Fruit fly (Drosophila melanogaster) whole organism, wandering third instar larva: ENCODE results near the gene pxb.
A peak's percentile ranks its signal among the peaks of the same experiment; 100 is the strongest.

Experiments
- CG32264 ChIP-seq: fragments of 200-800 bp; sonication (Bioruptor generic); optimal IDR thresholded peaks from 2 replicates; lab custom pipeline; 2016; ENCODE audit warnings: missing biosample characterization, missing genetic modification characterization
- CG9705 ChIP-seq: fragments of 200-800 bp; sonication (Bioruptor generic); optimal IDR thresholded peaks from 2 replicates; lab custom pipeline; 2018; ENCODE audit warnings: missing biosample characterization, mild to moderate bottlenecking, missing genetic modification characterization
- CrebA ChIP-seq: fragments of 200-800 bp; sonication (Bioruptor generic); optimal IDR thresholded peaks from 2 replicates; lab custom pipeline; 2016; ENCODE audit warnings: missing biosample characterization, mild to moderate bottlenecking, missing genetic modification characterization, borderline replicate concordance
- Dfd ChIP-seq: fragments of >200 bp; optimal IDR thresholded peaks from 2 replicates; lab custom pipeline; 2017; ENCODE audit warnings: missing biosample characterization, missing genetic modification characterization
- Dif ChIP-seq: fragments of 200-275, 200-300 bp; sonication (Bioruptor generic); optimal IDR thresholded peaks from 2 replicates; lab custom pipeline; 2018; ENCODE audit warnings: missing biosample characterization, missing genetic modification characterization; ENCODE audit not compliant: partially characterized antibody
- HLH106 ChIP-seq: fragments of 200-800 bp; optimal IDR thresholded peaks from 3 replicates; lab custom pipeline; 2019; ENCODE audit warnings: missing biosample characterization, mild to moderate bottlenecking, missing genetic modification characterization, moderate library complexity
- Hr83 ChIP-seq: fragments of 200-300 bp; sonication (Bioruptor generic); optimal IDR thresholded peaks from 2 replicates; lab custom pipeline; 2016; ENCODE audit warnings: missing biosample characterization, mild to moderate bottlenecking, missing genetic modification characterization, moderate library complexity; ENCODE audit not compliant: poor library complexity, severe bottlenecking
- Jra ChIP-seq: sonication (Bioruptor generic); optimal IDR thresholded peaks from 2 replicates; lab custom pipeline; 2016; ENCODE audit warnings: missing biosample characterization, missing genetic modification characterization
- Myc ChIP-seq: fragments of >200 bp; optimal IDR thresholded peaks from 2 replicates; lab custom pipeline; 2017
- N ChIP-seq: fragments of >200 bp; optimal IDR thresholded peaks from 2 replicates; lab custom pipeline; 2018; ENCODE audit warnings: missing biosample characterization, missing external identifiers, missing genetic modification characterization
- OdsH ChIP-seq: fragments of 200-800 bp; sonication (Bioruptor generic); optimal IDR thresholded peaks from 2 replicates; lab custom pipeline; 2016; ENCODE audit warnings: missing biosample characterization, mild to moderate bottlenecking, missing genetic modification characterization
- Rel ChIP-seq, 2 experiments: fragments of 200-800 bp; sonication (Bioruptor generic) in 1 of 2; optimal IDR thresholded peaks; 2 replicates in 1 of 2; 3 replicates in 1 of 2; lab custom pipeline; 2016 to 2019; ENCODE audit warnings: mild to moderate bottlenecking in 2 of 2, missing biosample characterization in 2 of 2, missing genetic modification characterization in 2 of 2, moderate library complexity in 1 of 2
- Sp1 ChIP-seq: fragments of 200-800 bp; sonication (Bioruptor generic); optimal IDR thresholded peaks from 3 replicates; lab custom pipeline; 2019; ENCODE audit warnings: missing biosample characterization, mild to moderate bottlenecking, missing genetic modification characterization, moderate library complexity
- Vsx2 ChIP-seq: fragments of 200-300, 225-300 bp; sonication (Bioruptor generic); optimal IDR thresholded peaks from 2 replicates; lab custom pipeline; 2018; ENCODE audit warnings: missing biosample characterization, missing genetic modification characterization; ENCODE audit not compliant: partially characterized antibody
- br ChIP-seq: fragments of 200-800 bp; sonication (Bioruptor generic); optimal IDR thresholded peaks from 2 replicates; lab custom pipeline; 2016; ENCODE audit warnings: missing biosample characterization, missing genetic modification characterization
- brk ChIP-seq: fragments of 200-800 bp; sonication (Bioruptor generic); optimal IDR thresholded peaks from 2 replicates; lab custom pipeline; 2016; ENCODE audit warnings: missing biosample characterization, mild to moderate bottlenecking, missing genetic modification characterization
- dl ChIP-seq, 2 experiments: fragments of 175-275, 200-275 bp in 1 of 2; fragments of 200-275 bp in 1 of 2; sonication (Bioruptor generic); optimal IDR thresholded peaks; lab custom pipeline; 2018; ENCODE audit warnings: mild to moderate bottlenecking in 2 of 2, missing biosample characterization in 2 of 2, missing genetic modification characterization in 2 of 2, moderate library complexity in 2 of 2; ENCODE audit not compliant: partially characterized antibody in 2 of 2, insufficient read depth in 1 of 2
- dmrt93B ChIP-seq: fragments of 200-800 bp; sonication (Bioruptor generic); optimal IDR thresholded peaks from 2 replicates; lab custom pipeline; 2018; ENCODE audit warnings: missing biosample characterization, mild to moderate bottlenecking, missing genetic modification characterization
- dsf ChIP-seq: sonication (Bioruptor generic); optimal IDR thresholded peaks from 2 replicates; lab custom pipeline; 2016; ENCODE audit warnings: missing biosample characterization, missing genetic modification characterization, borderline replicate concordance
- ey ChIP-seq: fragments of 200-800 bp; sonication (Bioruptor generic); optimal IDR thresholded peaks from 2 replicates; lab custom pipeline; 2016; ENCODE audit warnings: missing biosample characterization, missing genetic modification characterization
- foxo ChIP-seq, 2 experiments: fragments of 200-800 bp; sonication (Bioruptor generic); optimal IDR thresholded peaks; 2 replicates in 1 of 2; 3 replicates in 1 of 2; lab custom pipeline; 2016 to 2017; ENCODE audit warnings: missing biosample characterization in 2 of 2, missing genetic modification characterization in 2 of 2
- fru ChIP-seq: fragments of 200-800 bp; sonication (Bioruptor generic); optimal IDR thresholded peaks from 3 replicates; lab custom pipeline; 2016; ENCODE audit warnings: missing biosample characterization, mild to moderate bottlenecking, missing genetic modification characterization
- h ChIP-seq: fragments of 200-800 bp; sonication (Bioruptor generic); optimal IDR thresholded peaks from 3 replicates; lab custom pipeline; 2016; ENCODE audit warnings: missing biosample characterization, mild to moderate bottlenecking, missing genetic modification characterization
- jim ChIP-seq: fragments of 175-275, 200-325 bp; sonication (Bioruptor generic); optimal IDR thresholded peaks from 2 replicates; lab custom pipeline; 2016; ENCODE audit warnings: missing biosample characterization, mild to moderate bottlenecking, missing genetic modification characterization
- lola ChIP-seq: fragments of >200 bp; optimal IDR thresholded peaks from 2 replicates; lab custom pipeline; 2017; ENCODE audit warnings: missing biosample characterization, missing genetic modification characterization
- pan ChIP-seq: fragments of >200 bp; optimal IDR thresholded peaks from 2 replicates; lab custom pipeline; 2017
- psq ChIP-seq: fragments of 200-800 bp; sonication (Bioruptor generic); optimal IDR thresholded peaks from 3 replicates; lab custom pipeline; 2017; ENCODE audit warnings: missing biosample characterization, mild to moderate bottlenecking, missing genetic modification characterization, moderate library complexity
- rgr ChIP-seq: fragments of 200-800 bp; sonication (Bioruptor generic); optimal IDR thresholded peaks from 3 replicates; lab custom pipeline; 2016; ENCODE audit warnings: missing biosample characterization, mild to moderate bottlenecking, missing genetic modification characterization
- sage ChIP-seq: fragments of 200-800 bp; sonication (Bioruptor generic); optimal IDR thresholded peaks from 2 replicates; lab custom pipeline; 2016; ENCODE audit warnings: missing biosample characterization, mild to moderate bottlenecking, missing genetic modification characterization
- sv ChIP-seq: fragments of 200-800 bp; sonication (Bioruptor generic); optimal IDR thresholded peaks from 3 replicates; lab custom pipeline; 2016; ENCODE audit warnings: missing biosample characterization, missing genetic modification characterization
- tai ChIP-seq: sonication (Bioruptor generic); optimal IDR thresholded peaks from 2 replicates; lab custom pipeline; 2016; ENCODE audit warnings: missing biosample characterization, missing genetic modification characterization
- usp ChIP-seq: fragments of >200 bp; optimal IDR thresholded peaks from 2 replicates; lab custom pipeline; 2017; ENCODE audit warnings: missing biosample characterization, missing genetic modification characterization

Gene pxb

DNA sequence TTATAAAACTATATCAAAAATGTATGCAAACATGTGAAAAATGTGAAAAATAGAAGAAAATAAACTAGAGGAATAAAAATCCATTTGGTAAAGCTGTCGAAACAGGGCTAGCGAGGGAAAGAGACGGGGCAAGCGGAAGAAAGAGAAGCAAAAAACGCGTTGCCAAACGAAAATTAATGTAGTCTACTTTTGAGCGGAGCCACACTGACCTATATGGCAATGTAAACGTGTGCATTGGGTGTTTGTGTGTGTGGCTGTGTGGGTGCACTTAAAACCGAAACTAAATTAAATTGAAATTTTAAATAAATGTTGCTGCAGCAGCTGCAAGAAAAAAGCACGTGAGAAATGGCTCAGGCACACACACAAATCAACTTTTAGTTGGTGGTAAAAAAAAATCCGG is 14.0 kb downstream of the pxb start:
- TF ChIP-seq fru, result no peak
- no peak for TF ChIP-seq CG32264 (GFP tag; lab: Kevin White, UChicago)
- no peak for TF ChIP-seq Dfd (GFP tag; lab: Kevin White, UChicago)

DNA sequence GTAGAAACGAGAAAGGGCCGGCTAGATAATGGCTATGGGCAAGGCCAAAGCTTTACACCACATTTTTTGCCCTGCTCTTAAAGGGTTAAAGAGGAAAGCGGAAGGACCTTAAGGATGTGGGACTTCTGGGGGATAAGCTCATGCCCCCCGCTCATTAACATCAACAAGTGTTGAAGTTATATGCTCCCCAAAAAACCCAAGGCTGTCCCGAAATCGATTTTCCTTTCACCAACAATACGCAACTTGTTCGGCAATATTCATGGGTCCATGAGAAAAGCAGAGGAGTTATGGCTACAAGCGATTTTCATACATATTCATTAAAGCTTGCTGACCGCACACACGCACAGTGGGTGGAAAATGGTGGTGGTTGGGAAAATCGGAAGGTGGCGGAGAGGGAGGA is 14.7 kb downstream of the pxb start:
- TF ChIP-seq psq (GFP tag; lab: Kevin White, UChicago) (no peak), ey (no peak), CrebA (no peak), Dif (GFP tag; lab: Kevin White, UChicago) (no peak)

DNA sequence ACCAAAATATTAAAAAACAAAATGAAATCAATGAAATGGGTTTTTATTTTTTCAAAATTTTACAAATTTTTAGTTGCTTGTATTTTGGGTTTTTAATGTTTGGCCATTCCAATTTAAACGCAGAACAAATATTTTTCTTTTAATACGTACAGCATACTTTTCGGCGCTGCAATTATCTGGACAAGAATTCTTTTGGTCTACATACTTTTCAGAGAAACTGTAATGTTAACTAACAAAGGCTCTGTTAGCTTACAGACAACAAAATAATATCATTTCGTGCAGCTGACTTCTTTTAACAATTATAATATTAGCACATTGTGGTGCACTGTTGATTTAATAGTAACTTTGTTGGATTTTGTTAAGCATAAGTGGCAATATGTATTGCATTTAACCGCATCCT is 22.5 kb downstream of the pxb start:
- TF ChIP-seq dmrt93B (GFP tag; lab: Kevin White, UChicago), result no peak
- TF ChIP-seq Dif (GFP tag; lab: Kevin White, UChicago), result peak; percentile 18
- TF ChIP-seq Myc (lab: Kevin White, UChicago), result peak; percentile 46
- TF ChIP-seq N, result peak; percentile 2
- TF ChIP-seq, all 38 proteins: peak for 3

DNA sequence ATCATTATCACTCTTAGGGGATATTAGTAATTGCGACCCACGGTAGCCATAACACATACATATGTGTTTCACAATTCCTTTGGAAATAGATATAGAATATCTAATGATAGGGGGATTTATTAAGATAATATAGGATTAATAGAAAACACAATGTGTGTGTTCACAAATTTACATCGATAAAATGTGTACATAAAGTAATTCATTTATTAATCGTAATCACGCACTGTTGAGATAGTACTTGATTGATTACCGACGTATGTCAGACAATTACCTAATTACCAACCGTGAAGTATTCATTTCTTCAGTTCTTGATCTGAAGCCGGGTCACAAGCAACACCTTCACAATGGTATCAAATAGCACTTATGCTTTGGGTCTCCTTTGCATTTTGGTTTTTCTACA is 26.8 kb downstream of the pxb start, which contains the start of gene CG31446:
TSS of gene CG31446 (plus strand) at position 301 of the 400 bp plus-strand sequence.
- TF ChIP-seq tai (GFP tag; lab: Kevin White, UChicago) (no peak), dsf (GFP tag; lab: Kevin White, UChicago) (no peak), br (GFP tag; lab: Kevin White, UChicago) (no peak), usp (GFP tag; lab: Kevin White, UChicago) (no peak), Dfd (GFP tag; lab: Kevin White, UChicago) (no peak), Rel (GFP tag; optimal IDR thresholded peaks at IDR 0.05; lab: Kevin White, UChicago) (no peak), Rel (tag; optimal IDR thresholded peaks at IDR 0.05; lab: Kevin White, UChicago) (no peak), foxo (GFP tag; optimal IDR thresholded peaks at IDR 0.05; lab: Kevin White, UChicago) (no peak), HLH106 (tag; lab: Kevin White, UChicago) (no peak), Jra (GFP tag; lab: Kevin White, UChicago) (no peak), fru (no peak), dmrt93B (GFP tag; lab: Kevin White, UChicago) (no peak), Sp1 (no peak)

DNA sequence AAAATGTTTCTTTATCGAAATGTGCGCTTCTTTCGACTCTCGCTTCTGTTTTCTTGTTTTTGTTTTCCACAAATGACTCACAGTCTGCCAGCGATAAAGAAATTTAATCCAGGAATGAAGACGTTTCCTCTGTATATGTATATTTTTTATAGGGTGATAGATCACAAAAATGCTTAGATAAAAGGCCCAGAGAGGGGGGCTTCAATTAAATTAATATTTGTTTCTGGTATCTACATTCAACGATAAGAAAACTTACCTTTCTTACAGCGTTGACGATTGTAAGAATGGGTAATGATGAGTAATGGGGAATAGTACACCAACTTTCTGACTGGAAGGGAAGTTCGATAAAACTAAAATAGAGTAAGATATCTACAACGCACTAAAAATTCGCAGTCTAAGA is 28.3 kb downstream of the pxb start:
- no peak for TF ChIP-seq lola (GFP tag; lab: Kevin White, UChicago)
- no peak for TF ChIP-seq OdsH (GFP tag; lab: Kevin White, UChicago)
- TF ChIP-seq dl (GFP tag; optimal IDR thresholded peaks at IDR 0.05; lab: Kevin White, UChicago; ENCODE audit: insufficient read depth in 1 of 2, partially characterized antibody in 2 of 2), result no peak
- no peak for TF ChIP-seq pan (lab: Kevin White, UChicago)
- TF ChIP-seq Vsx2, result no peak
- no peak for TF ChIP-seq Hr83 (GFP tag; lab: Kevin White, UChicago)
- TF ChIP-seq N, result no peak
- TF ChIP-seq Dif (GFP tag; lab: Kevin White, UChicago), result no peak
- no peak for TF ChIP-seq dsf (GFP tag; lab: Kevin White, UChicago)
- TF ChIP-seq Jra (GFP tag; lab: Kevin White, UChicago), result no peak

DNA sequence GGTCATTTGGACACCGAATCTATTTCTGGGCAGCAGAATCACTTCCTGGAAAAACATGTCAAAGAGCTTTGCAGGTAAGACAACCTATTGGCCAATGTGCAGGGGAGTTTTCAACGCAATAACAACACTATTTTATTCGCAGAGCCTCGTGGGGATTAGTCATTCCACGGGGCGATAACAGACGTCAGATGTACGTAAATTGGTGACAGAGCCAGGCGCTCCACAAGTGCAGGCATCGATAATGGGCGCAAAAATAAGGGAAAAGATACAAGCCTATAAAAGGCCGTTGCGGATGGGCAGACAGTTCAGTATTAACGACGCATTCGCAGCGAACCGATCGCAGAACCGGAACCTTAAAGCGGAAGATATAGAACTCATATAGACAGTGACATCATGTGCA is 29.0 kb downstream of the pxb start, which contains the start of gene CG5399:
TSS of gene CG5399 (plus strand) at position 301 of the 400 bp plus-strand sequence.
- TF ChIP-seq rgr (no peak), CG9705 (GFP tag; lab: Kevin White, UChicago) (no peak), N (no peak), sage (GFP tag; lab: Kevin White, UChicago) (no peak), Jra (GFP tag; lab: Kevin White, UChicago) (no peak), Rel (GFP tag; optimal IDR thresholded peaks at IDR 0.05; lab: Kevin White, UChicago) (no peak), Rel (tag; optimal IDR thresholded peaks at IDR 0.05; lab: Kevin White, UChicago) (no peak), sv (GFP tag; lab: Kevin White, UChicago) (no peak), Myc (lab: Kevin White, UChicago) (no peak), pan (lab: Kevin White, UChicago) (no peak), jim (GFP tag; lab: Kevin White, UChicago) (no peak), br (GFP tag; lab: Kevin White, UChicago) (no peak), tai (GFP tag; lab: Kevin White, UChicago) (no peak), h (no peak), brk (GFP tag; lab: Kevin White, UChicago) (no peak)
